Worm (Caenorhabditis elegans): Measurements from ENCODE around the gene C55A1.4.
"Not testable (repeated sequence)": the region's sequence is repeated elsewhere in the genome, so short reads cannot be mapped to it uniquely, and the experiment has no call there.

C55A1.4 gene

ce11 chrV:15673707-15674106 is 30.6 kb upstream of the C55A1.4 start, which contains the start of gene nhr-51 (continued):
- TF ChIP-seq aha-1 (tag) (no peak), ztf-11 (tag; optimal IDR thresholded peaks at IDR 0.05) (no peak), zag-1 (tag; optimal IDR thresholded peaks at IDR 0.05) (no peak)

DNA sequence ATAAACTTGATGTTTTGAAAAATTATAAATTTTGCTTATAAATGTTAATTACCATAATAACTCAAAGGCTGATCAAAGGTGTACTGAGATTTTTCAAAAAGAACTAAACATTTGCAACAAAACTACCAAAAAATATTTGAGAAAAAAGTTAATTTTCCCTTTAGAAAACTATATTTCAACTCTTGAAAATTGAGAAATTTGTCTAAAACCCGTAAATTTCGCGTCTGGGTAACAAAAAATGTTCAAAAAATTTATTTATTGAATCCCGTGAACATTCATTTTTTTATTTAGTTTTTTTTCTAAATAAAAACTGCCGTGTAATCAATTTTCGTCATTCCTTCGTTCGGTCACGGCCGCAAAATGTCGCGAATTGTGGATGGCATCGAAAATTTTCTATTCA is 27.0 kb upstream of the C55A1.4 start, which contains the start of gene K06B4.15:
Gene K06B4.15 (plus strand): TSS at position 301 of the 400 bp plus-strand sequence.
- TF ChIP-seq tag-97 (GFP tag; IDR thresholded peaks at IDR 0.05); ztf-11 (tag; optimal IDR thresholded peaks at IDR 0.05); madf-5 (GFP tag; IDR thresholded peaks at IDR 0.05): not testable (repeated sequence)

DNA sequence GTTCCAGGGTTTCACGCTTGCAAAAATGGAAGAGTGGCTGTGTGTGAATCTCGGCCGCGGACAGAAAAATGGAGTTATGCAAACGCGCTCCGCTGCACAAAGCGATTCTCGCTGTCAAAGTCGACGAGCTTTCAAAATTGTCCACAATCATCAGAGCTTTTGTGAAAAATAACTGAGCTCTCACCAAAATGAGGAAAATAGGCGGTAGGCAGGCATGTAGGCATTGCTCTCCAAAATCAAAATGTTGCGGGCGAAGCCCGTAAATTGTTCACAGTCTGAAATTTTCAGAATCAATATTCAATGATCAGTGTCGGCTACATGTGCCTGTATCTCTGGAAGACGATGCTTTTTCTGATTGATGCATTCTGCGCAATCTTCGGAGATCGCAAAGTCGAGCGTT is 25.8 kb upstream of the C55A1.4 start, which contains the start of gene K06B4.4:
Gene K06B4.4 (plus strand): TSS at position 301 of the 400 bp plus-strand sequence.
- no peak for TF ChIP-seq T20F7.1 (GFP tag; optimal IDR thresholded peaks at IDR 0.05)
- TF ChIP-seq aly-2 (tag; optimal IDR thresholded peaks at IDR 0.05) = no peak
- no peak for TF ChIP-seq lin-1 (GFP tag; IDR thresholded peaks at IDR 0.05)
- no peak for TF ChIP-seq set-16 (GFP tag; IDR thresholded peaks at IDR 0.05)
- no peak for TF ChIP-seq lin-39 (tag; optimal IDR thresholded peaks at IDR 0.05)
- no peak for TF ChIP-seq ceh-62 (tag; optimal IDR thresholded peaks at IDR 0.05)
- TF ChIP-seq unc-130 (GFP tag; optimal IDR thresholded peaks at IDR 0.05) = no peak
- no peak for TF ChIP-seq mep-1 (tag; optimal IDR thresholded peaks at IDR 0.05)
- TF ChIP-seq dmd-8 (GFP tag; IDR thresholded peaks at IDR 0.05) = no peak
- TF ChIP-seq daf-12 (tag; optimal IDR thresholded peaks at IDR 0.05) = no peak
- TF ChIP-seq madf-5 (GFP tag; IDR thresholded peaks at IDR 0.05) = no peak
- TF ChIP-seq aha-1 (tag) = no peak
- no peak for TF ChIP-seq lin-15B (tag; optimal IDR thresholded peaks at IDR 0.05)
- TF ChIP-seq hif-1 (tag; optimal IDR thresholded peaks at IDR 0.05) = no peak
- no peak for TF ChIP-seq fkh-10 (GFP tag; optimal IDR thresholded peaks at IDR 0.05)
- no peak for TF ChIP-seq R02D3.7 (tag; optimal IDR thresholded peaks at IDR 0.05)

DNA sequence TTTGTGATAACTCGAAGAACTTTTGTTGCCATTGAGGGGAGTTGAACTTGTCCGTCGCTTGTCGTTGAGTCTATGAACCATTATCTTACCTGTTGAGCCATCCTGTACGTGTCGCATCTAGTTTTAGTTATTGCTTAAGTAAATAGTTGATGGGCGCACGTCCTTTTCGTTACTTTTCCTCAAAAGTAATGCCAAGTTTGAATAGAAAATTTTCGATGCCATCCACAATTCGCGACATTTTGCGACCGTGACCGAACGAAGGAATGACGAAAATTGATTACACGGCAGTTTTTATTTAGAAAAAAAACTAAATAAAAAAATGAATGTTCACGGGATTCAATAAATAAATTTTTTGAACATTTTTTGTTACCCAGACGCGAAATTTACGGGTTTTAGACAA is 25.1 kb upstream of the C55A1.4 start, which contains the start of gene F53E4.1:
Gene F53E4.1 (minus strand): TSS at position 101 of the 400 bp plus-strand sequence.
- TF ChIP-seq saeg-2 (GFP tag; IDR thresholded peaks at IDR 0.05); spr-3 (GFP tag; optimal IDR thresholded peaks at IDR 0.05); zip-11 (GFP tag; IDR thresholded peaks at IDR 0.05): not testable (repeated sequence)

DNA sequence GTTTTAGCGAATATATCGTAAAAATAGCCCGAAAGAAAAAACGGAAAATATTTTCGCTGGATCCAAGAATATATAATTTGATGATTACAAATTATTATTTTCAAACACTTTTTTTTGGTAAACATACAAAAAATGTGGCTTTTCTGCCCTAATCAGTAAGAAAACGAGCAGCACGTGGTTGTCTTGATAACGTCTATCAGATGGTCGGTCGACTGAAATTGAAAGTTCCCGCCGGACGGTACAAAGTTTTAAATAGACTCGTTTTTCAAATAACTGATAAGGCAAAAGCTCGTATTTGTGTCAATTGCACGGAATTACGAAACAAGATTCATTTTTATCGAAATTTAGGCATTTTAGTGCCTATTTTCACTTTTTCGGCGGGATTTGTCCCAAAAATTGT is 23.6 kb upstream of the C55A1.4 start:
- TF ChIP-seq mxl-2 (GFP tag; conservative IDR thresholded peaks at IDR 0.05) (no peak), F44E2.7 (GFP tag; IDR thresholded peaks at IDR 0.05) (no peak), unc-130 (GFP tag; optimal IDR thresholded peaks at IDR 0.05) (no peak), ceh-32 (tag; optimal IDR thresholded peaks at IDR 0.05; ENCODE audit: poor library complexity) (no peak), Y75B8A.6 (GFP tag; IDR thresholded peaks at IDR 0.05) (no peak), lim-7 (GFP tag; IDR thresholded peaks at IDR 0.05) (no peak), skn-1 (tag; optimal IDR thresholded peaks at IDR 0.05) (no peak), nhr-25 (tag; optimal IDR thresholded peaks at IDR 0.05; ENCODE audit: borderline replicate concordance, insufficient read depth) (no peak), daf-8 (GFP tag; IDR thresholded peaks at IDR 0.05) (no peak), ceh-28 (tag; optimal IDR thresholded peaks at IDR 0.05) (no peak), spr-3 (GFP tag; optimal IDR thresholded peaks at IDR 0.05) (no peak), lin-1 (GFP tag; IDR thresholded peaks at IDR 0.05) (0 out of 2 replicates have a peak, but pooled peaks have one; percentile 47), gei-8 (GFP tag; optimal IDR thresholded peaks at IDR 0.05) (no peak), ztf-7 (tag; optimal IDR thresholded peaks at IDR 0.05) (no peak), ctbp-1 (GFP tag; IDR thresholded peaks at IDR 0.05) (no peak), F49E8.2 (tag; optimal IDR thresholded peaks at IDR 0.05; ENCODE audit: borderline replicate concordance) (no peak), nhr-10 (tag; optimal IDR thresholded peaks at IDR 0.05) (no peak), lsy-2 (tag; optimal IDR thresholded peaks at IDR 0.05) (no peak), lin-15B (tag; optimal IDR thresholded peaks at IDR 0.05) (no peak), lin-13 (GFP tag; optimal IDR thresholded peaks at IDR 0.05) (no peak), snpc-1.2 (GFP tag; IDR thresholded peaks at IDR 0.05) (no peak), hlh-11 (tag; optimal IDR thresholded peaks at IDR 0.05) (peak; percentile 96), lin-38 (GFP tag; IDR thresholded peaks at IDR 0.05) (no peak), lir-3 (tag; optimal IDR thresholded peaks at IDR 0.05) (no peak), ceh-44 (GFP tag; IDR thresholded peaks at IDR 0.05) (no peak), mep-1 (tag; optimal IDR thresholded peaks at IDR 0.05) (no peak), R02D3.7 (tag; optimal IDR thresholded peaks at IDR 0.05) (no peak), ZK546.5 (tag; optimal IDR thresholded peaks at IDR 0.05) (no peak), hif-1 (tag; optimal IDR thresholded peaks at IDR 0.05) (peak in 1 of 2 experiments; percentile 80)
